Worm (Caenorhabditis elegans) whole organism, midembryonic: ENCODE measurements around the gene hosl-1.

Experiments
- T22C8.4 ChIP-seq: fragments of 200-800 bp; sonication (Bioruptor generic); IDR thresholded peaks from 2 replicates; pipeline ENCODE4 v1.3.6; 2022; ENCODE audit warnings: missing genetic modification characterization, missing compliant biosample characterization
- cog-1 ChIP-seq: sonication (generic microtip); optimal IDR thresholded peaks from 2 replicates; lab custom pipeline; 2016; ENCODE audit warnings: missing genetic modification characterization, missing compliant biosample characterization
- flt-1 ChIP-seq: fragments of 200-800 bp; sonication (Bioruptor generic); IDR thresholded peaks from 2 replicates; pipeline ENCODE4 v1.3.6; 2022; ENCODE audit warnings: missing genetic modification characterization, missing compliant biosample characterization
- klf-2 ChIP-seq: fragments of 200-800 bp; sonication (Bioruptor generic); conservative IDR thresholded peaks from 2 replicates; pipeline ENCODE4 v1.3.6; 2022; ENCODE audit warnings: missing genetic modification reagents, missing genetic modification characterization, missing compliant biosample characterization
- med-1 ChIP-seq: sonication (generic microtip); optimal IDR thresholded peaks from 2 replicates; lab custom pipeline; 2017; ENCODE audit warnings: missing genetic modification characterization, mild to moderate bottlenecking, missing compliant biosample characterization, antibody characterized with exemption, missing genetic modification reagents; ENCODE audit not compliant: insufficient read depth
- ref-1 ChIP-seq: fragments of 200-800 bp; sonication (Bioruptor generic); conservative IDR thresholded peaks from 2 replicates; pipeline ENCODE4 v1.3.6; 2022; ENCODE audit warnings: missing genetic modification reagents, missing genetic modification characterization, missing compliant biosample characterization
- tab-1 ChIP-seq: fragments of 200-800 bp; sonication (Bioruptor generic); IDR thresholded peaks from 2 replicates; pipeline ENCODE4 v1.3.6; 2022; ENCODE audit warnings: missing genetic modification characterization, missing compliant biosample characterization
- ztf-23 ChIP-seq: fragments of 200-800 bp; sonication (Bioruptor generic); IDR thresholded peaks from 2 replicates; pipeline ENCODE4 v1.3.6; 2022; ENCODE audit warnings: missing genetic modification reagents, missing genetic modification characterization, missing compliant biosample characterization
- ztf-29 ChIP-seq: fragments of 200-800 bp; sonication (Bioruptor generic); IDR thresholded peaks from 2 replicates; pipeline ENCODE4 v1.3.6; 2022; ENCODE audit warnings: missing genetic modification reagents, missing genetic modification characterization, missing compliant biosample characterization

The hosl-1 gene

DNA sequence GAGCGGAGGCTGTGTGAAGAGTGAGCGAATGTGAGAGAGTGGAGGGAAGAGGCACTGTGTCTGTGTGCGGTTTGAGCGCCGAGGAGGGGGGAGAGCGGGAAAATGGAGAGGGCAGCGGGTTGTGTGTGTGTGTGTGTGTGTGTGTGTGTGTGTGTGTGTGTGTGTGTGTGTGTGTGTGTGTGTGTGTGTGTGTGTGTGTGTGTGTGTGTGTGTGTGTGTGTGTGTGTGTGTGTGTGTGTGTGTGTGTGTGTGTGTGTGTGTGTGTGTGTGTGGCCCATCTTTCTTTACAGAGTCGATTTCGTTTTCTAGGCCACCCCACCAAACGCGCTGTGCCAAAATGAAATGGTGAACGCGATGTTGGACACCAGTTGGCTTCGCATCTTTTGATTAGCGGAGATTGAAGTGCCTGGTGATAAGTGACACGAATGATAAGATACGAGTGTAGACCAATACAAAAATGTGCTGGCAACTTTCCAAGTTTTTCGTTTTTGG, 30.5 kb upstream of the hosl-1 start:
- TF ChIP-seq cog-1 (tag; lab: Kevin White, UChicago) (peak; percentile 71), tab-1 (GFP tag; lab: Robert Waterston, UW) (peak; percentile 48; the same call in 1 of the 2 replicates), flt-1 (GFP tag; lab: Robert Waterston, UW) (peak; percentile 84), ztf-23 (GFP tag; lab: Robert Waterston, UW) (peak; percentile 76)

DNA sequence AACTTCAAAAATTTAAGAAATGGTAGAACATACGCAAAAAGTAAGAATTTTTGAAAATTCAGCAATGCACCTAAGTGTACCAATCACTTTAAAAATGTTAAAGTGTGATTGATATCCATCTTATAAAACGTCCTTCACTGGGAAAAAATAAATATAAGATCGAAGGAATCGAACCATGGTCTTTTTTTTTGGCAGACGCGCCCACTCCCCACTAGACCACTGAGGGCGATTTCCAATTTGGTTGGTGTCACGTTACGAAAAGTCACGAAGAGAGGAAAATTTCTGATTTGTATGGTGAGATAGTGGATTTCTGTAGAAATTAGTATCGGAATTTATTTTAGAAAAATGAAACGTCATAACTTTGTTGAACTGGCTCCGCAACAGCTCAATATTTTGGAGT, 29.6 kb upstream of the hosl-1 start:
- TF ChIP-seq cog-1 (tag; lab: Kevin White, UChicago) (no peak), ztf-23 (GFP tag; lab: Robert Waterston, UW) (no peak), tab-1 (GFP tag; lab: Robert Waterston, UW) (no peak), klf-2 (no peak), flt-1 (GFP tag; lab: Robert Waterston, UW) (no peak), med-1 (GFP tag; lab: Kevin White, UChicago) (no peak), ref-1 (GFP tag; lab: Robert Waterston, UW) (no peak), T22C8.4 (GFP tag; lab: Robert Waterston, UW) (no peak), ztf-29 (GFP tag; lab: Robert Waterston, UW) (no peak)

DNA sequence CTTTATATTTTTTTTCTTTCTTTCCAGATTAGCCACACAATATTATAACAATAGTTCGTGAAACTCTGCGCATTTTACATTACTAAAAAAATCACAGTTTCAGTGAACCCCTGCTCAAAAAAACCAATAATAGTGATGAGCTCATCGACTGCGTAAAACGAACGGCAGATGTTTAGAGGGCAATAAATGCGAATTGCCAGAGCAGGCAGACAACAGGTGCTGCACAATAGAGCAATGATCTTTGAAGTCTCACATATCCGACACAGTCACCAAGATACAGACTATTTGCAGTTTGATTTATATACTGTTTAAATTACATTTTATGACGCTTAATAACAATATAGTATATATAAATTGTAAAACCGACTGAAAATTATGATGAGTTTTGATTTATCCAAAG, 27.3 kb upstream of the hosl-1 start:
- TF ChIP-seq klf-2 (no peak), med-1 (GFP tag; lab: Kevin White, UChicago) (no peak), ztf-23 (GFP tag; lab: Robert Waterston, UW) (no peak), T22C8.4 (GFP tag; lab: Robert Waterston, UW) (no peak), tab-1 (GFP tag; lab: Robert Waterston, UW) (no peak), ref-1 (GFP tag; lab: Robert Waterston, UW) (no peak), cog-1 (tag; lab: Kevin White, UChicago) (no peak), ztf-29 (GFP tag; lab: Robert Waterston, UW) (no peak), flt-1 (GFP tag; lab: Robert Waterston, UW) (no peak)

DNA sequence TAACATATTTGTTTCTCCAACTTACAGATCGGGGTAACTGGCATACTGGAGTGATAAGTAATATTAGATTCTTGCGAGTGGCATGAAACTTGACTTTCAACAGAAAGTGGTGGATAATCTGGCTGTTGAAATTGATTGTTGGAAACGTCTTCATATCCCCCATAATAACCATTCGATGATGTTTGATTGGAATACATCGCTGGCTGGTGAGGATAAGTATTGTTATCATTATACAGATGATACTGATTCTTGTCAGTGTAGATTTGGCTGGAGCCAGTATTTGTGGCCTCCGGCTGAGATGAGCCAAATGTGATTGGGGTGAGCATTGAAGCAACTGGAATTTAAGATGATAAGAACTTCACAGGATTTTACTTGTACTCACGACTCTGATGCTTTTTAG, 21.9 kb upstream of the hosl-1 start:
- no peak for TF ChIP-seq tab-1 (GFP tag; lab: Robert Waterston, UW)
- no peak for TF ChIP-seq flt-1 (GFP tag; lab: Robert Waterston, UW)
- TF ChIP-seq T22C8.4 (GFP tag; lab: Robert Waterston, UW) = no peak
- no peak for TF ChIP-seq ref-1 (GFP tag; lab: Robert Waterston, UW)
- TF ChIP-seq ztf-29 (GFP tag; lab: Robert Waterston, UW) = no peak
- TF ChIP-seq cog-1 (tag; lab: Kevin White, UChicago) = no peak
- no peak for TF ChIP-seq klf-2
- TF ChIP-seq med-1 (GFP tag; lab: Kevin White, UChicago) = no peak
- no peak for TF ChIP-seq ztf-23 (GFP tag; lab: Robert Waterston, UW)

DNA sequence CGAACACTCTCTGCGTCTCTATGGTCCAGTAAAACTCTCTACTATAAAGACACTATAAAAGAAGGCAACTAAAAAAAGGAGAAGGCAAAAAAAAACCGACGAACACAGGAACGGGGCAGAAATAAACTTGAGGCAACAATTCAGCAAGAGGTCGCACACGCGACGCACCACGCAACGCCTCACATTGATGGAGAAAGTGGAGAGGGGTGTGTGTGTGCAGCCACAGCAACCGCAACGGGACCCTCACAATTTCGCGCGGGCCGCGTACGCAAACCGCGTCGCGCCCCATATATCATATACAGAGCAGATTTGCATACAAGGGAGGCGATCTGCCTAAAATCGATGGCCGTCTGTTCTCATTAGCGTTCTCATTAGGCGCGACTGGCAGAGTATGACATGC, 20.1 kb upstream of the hosl-1 start:
- TF ChIP-seq T22C8.4 (GFP tag; lab: Robert Waterston, UW) (no peak), cog-1 (tag; lab: Kevin White, UChicago) (peak; percentile 20), flt-1 (GFP tag; lab: Robert Waterston, UW) (0 out of 2 replicates have a peak, but pooled peaks have one; percentile 55)

DNA sequence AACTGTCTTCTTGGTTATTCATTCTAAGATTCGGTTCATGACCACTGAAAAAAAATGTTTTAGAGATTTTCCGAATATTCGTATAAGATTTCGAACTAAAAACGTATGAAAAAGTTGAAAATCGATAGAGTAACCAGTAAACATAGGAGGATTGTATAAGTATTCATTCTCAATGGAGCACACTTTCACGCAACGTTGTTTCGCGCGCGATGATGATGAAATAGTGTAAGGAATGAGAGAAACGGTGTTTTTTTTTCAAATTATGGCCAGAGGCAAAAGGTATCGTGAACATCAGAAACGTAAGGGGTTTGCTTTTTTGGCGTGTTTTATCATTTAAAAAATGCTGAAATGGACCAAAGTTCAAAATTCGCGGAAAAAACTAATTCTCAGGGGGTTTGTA, 17.3 kb upstream of the hosl-1 start, which contains the start of gene pqn-65:
pqn-65 (minus strand) TSS at position 54 of the 400 bp plus-strand sequence.
- TF ChIP-seq cog-1 (tag; lab: Kevin White, UChicago) (no peak), med-1 (GFP tag; lab: Kevin White, UChicago) (no peak), flt-1 (GFP tag; lab: Robert Waterston, UW) (no peak), klf-2 (no peak), T22C8.4 (GFP tag; lab: Robert Waterston, UW) (no peak), tab-1 (GFP tag; lab: Robert Waterston, UW) (no peak), ztf-29 (GFP tag; lab: Robert Waterston, UW) (no peak), ztf-23 (GFP tag; lab: Robert Waterston, UW) (no peak), ref-1 (GFP tag; lab: Robert Waterston, UW) (no peak)

DNA sequence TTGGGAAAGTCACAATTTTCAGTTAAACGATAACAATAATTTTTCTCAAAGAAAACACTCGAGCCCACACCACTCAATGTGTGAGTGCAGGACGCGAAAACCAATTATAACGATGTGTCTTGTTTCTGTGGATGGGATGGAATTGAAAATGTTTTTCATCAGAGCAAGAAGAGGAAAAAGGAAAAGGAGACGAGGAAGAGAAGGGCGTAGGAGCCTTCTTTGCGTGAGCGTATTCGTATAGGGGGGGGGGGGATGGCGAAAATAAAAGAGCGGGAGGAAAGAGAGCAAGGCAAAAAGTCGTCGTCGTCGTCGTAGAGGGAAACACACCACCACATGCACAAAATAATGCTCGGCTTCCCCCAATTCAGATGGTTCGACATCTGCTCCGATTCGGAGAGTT, 16.9 kb upstream of the hosl-1 start:
- TF ChIP-seq klf-2 (no peak), ref-1 (GFP tag; lab: Robert Waterston, UW) (no peak), T22C8.4 (GFP tag; lab: Robert Waterston, UW) (no peak), cog-1 (tag; lab: Kevin White, UChicago) (no peak), tab-1 (GFP tag; lab: Robert Waterston, UW) (no peak)

DNA sequence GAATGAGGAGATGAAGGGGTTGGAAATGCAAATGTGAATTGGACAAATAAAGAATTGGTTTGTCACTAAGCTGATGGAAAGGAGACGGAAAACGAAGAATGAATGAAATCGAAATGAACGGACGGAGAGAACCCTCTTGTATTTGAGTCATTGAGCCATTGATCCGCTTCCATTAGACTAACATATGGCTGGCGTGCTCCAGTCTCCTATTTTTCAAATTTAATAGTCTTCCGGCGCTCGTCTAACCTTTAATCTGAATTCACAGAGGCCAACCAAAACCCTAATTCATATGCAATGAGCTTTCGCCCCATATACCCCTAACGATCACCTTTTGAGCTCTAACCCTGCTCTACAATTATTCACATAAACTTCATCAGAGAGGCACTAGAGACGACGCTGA, 14.9 kb upstream of the hosl-1 start, which contains the start of gene C46C11.3:
C46C11.3 (plus strand) TSS at position 301 of the 400 bp plus-strand sequence.
- TF ChIP-seq ref-1 (GFP tag; lab: Robert Waterston, UW) = no peak

DNA sequence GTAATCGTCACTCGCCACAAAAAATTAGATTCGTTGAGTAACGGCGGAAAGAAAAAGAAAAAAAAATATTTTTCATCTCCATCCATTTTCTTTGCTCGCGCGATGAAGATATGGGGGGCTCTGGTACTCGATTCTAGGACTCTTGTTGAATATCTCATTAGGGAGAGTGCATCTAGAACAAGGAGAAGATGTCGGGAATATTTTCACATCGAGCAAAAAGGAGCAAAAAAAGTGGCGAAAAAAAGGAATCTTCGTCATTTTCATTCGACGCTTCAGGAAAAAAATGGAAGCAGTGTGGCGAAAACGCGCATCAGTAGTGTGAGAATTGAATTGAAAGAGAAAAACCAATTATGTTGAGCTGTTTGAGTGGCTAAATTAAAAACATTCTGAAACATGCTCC, 13.2 kb upstream of the hosl-1 start:
- TF ChIP-seq flt-1 (GFP tag; lab: Robert Waterston, UW) (no peak), ref-1 (GFP tag; lab: Robert Waterston, UW) (no peak), klf-2 (no peak), tab-1 (GFP tag; lab: Robert Waterston, UW) (no peak), ztf-29 (GFP tag; lab: Robert Waterston, UW) (no peak), cog-1 (tag; lab: Kevin White, UChicago) (no peak), med-1 (GFP tag; lab: Kevin White, UChicago) (no peak), ztf-23 (GFP tag; lab: Robert Waterston, UW) (no peak), T22C8.4 (GFP tag; lab: Robert Waterston, UW) (no peak)

DNA sequence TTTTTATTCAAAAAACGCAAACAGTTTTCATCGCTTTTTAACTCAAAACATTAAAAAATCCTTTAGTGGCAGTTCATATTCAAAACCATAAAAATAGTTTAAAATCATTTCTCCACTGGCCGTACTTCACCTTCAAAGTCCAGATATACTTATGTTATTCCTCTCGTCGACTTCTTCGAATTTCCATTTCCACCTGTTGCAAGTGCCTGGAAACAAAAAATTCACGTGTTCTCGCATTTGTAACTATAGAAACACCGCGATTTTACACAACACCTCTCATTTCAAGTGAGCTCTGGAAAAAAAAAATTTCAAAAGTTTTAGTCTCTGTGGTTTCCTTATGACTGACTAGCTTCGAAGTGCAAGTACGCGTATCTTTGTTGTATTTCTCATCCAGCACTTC, 11.8 kb upstream of the hosl-1 start:
- TF ChIP-seq T22C8.4 (GFP tag; lab: Robert Waterston, UW) (no peak), med-1 (GFP tag; lab: Kevin White, UChicago) (no peak), ref-1 (GFP tag; lab: Robert Waterston, UW) (no peak), klf-2 (no peak)
